Worm (Caenorhabditis elegans) whole organism, L4/young adult: ENCODE data around the gene F13A2.10.

ENCODE experiments used
- W03F9.2 ChIP-seq: fragments of 150-350 bp; optimal IDR thresholded peaks from 2 replicates; lab custom pipeline; 2014; ENCODE audit warnings: missing biosample characterization, missing genetic modification characterization
- dao-5 ChIP-seq: sonication (generic microtip); optimal IDR thresholded peaks from 2 replicates; lab custom pipeline; 2016; ENCODE audit warnings: missing genotype, missing genetic modification characterization, moderate library complexity, missing compliant biosample characterization
- him-1 ChIP-seq: sonication (generic microtip); optimal IDR thresholded peaks from 2 replicates; lab custom pipeline; 2016; ENCODE audit warnings: missing genotype, missing genetic modification reagents, missing genetic modification characterization, missing compliant biosample characterization

- no peak for TF ChIP-seq dao-5 (tag; lab: Kevin White, UChicago)
- TF ChIP-seq W03F9.2 (tag; lab: Kevin White, UChicago) = no peak
- TF ChIP-seq him-1 (tag; lab: Kevin White, UChicago) = no peak
Measured at ce11 chrV:4364517-4364916, 21.6 kb downstream of the F13A2.10 start, which contains the start of gene grl-13.
